Worm (Caenorhabditis elegans): ENCODE results near the gene irld-7.

DNA sequence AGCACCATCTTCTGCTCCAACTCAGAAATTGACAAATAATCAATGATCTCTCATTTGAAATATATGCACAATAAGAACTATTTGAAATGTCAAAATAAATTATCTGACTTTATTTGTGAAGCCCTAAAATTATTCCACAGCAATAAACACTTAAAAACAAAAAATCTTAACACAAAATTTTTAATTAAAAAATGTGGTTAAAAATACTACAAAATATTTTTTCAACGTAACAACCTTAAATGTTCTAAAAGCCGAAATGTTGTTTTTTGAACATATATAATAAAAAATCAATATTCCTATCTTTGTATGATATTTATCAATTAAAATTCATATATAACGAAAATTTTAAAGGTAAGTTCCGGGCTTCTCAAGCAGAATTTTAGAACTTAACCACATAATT is 9.3 kb downstream of the irld-7 start, which contains the start of gene F38A5.8:
- TF ChIP-seq unc-62 (GFP tag; optimal IDR thresholded peaks at IDR 0.05) = no peak
- no peak for TF ChIP-seq snpc-4 (tag; optimal IDR thresholded peaks at IDR 0.05)
- no peak for TF ChIP-seq nhr-237 (tag; optimal IDR thresholded peaks at IDR 0.05)
- no peak for TF ChIP-seq nhr-12 (tag; optimal IDR thresholded peaks at IDR 0.05)
- TF ChIP-seq ceh-28 (tag; optimal IDR thresholded peaks at IDR 0.05) = no peak
- TF ChIP-seq elt-2 (tag; optimal IDR thresholded peaks at IDR 0.05) = no peak
- no peak for TF ChIP-seq ceh-9 (tag; optimal IDR thresholded peaks at IDR 0.05)
- no peak for TF ChIP-seq tbx-2 (tag; optimal IDR thresholded peaks at IDR 0.05)
- TF ChIP-seq egl-27 (tag; optimal IDR thresholded peaks at IDR 0.05) = no peak
- no peak for TF ChIP-seq mdl-1 (tag; optimal IDR thresholded peaks at IDR 0.05)
- TF ChIP-seq fos-1 (tag; optimal IDR thresholded peaks at IDR 0.05) = no peak
- no peak for TF ChIP-seq nhr-28 (tag; optimal IDR thresholded peaks at IDR 0.05)

Measured in whole organism, L3 larva.